Fruit fly (Drosophila melanogaster) whole organism, embryonic: ENCODE measurements around the gene dyw.
A peak's percentile ranks its signal among the peaks of the same experiment; 100 is the strongest.

ENCODE experiments used
- CG10267 ChIP-seq: fragments of 200-800 bp; sonication (Bioruptor generic); optimal IDR thresholded peaks from 2 replicates; lab custom pipeline; 2018; ENCODE audit warnings: missing biosample characterization, mild to moderate bottlenecking, missing genetic modification characterization, moderate library complexity
- CG11723 ChIP-seq: fragments of 200-800 bp; sonication (Bioruptor generic); optimal IDR thresholded peaks from 2 replicates; lab custom pipeline; 2017; ENCODE audit warnings: missing biosample characterization, mild to moderate bottlenecking, missing genetic modification characterization
- CG16813 ChIP-seq: fragments of 200-800 bp; sonication (Bioruptor generic); IDR thresholded peaks from 3 replicates; pipeline ENCODE4 v1.3.6; 2022; ENCODE audit warnings: missing biosample characterization, missing genetic modification characterization; ENCODE audit not compliant: partially characterized antibody
- CG1832 ChIP-seq: fragments of 200-800 bp; sonication (Bioruptor generic); optimal IDR thresholded peaks from 2 replicates; lab custom pipeline; 2017; ENCODE audit warnings: missing biosample characterization, mild to moderate bottlenecking, missing genetic modification characterization, inconsistent platforms
- CoRest ChIP-seq: fragments of 200-800 bp; sonication (Bioruptor generic); optimal IDR thresholded peaks from 3 replicates; lab custom pipeline; 2018; ENCODE audit warnings: missing biosample characterization, mild to moderate bottlenecking, missing genetic modification characterization, moderate library complexity
- Dll ChIP-seq: fragments of 200-800 bp; sonication (Bioruptor generic); IDR thresholded peaks from 4 replicates; pipeline ENCODE4 v1.3.6; 2022; ENCODE audit warnings: missing biosample characterization, missing genetic modification characterization; ENCODE audit not compliant: partially characterized antibody
- Spps ChIP-seq: fragments of 200-800 bp; sonication (Bioruptor generic); optimal IDR thresholded peaks from 2 replicates; lab custom pipeline; 2018; ENCODE audit warnings: missing biosample characterization, mild to moderate bottlenecking, missing genetic modification characterization
- bsh ChIP-seq, 2 experiments: fragments of 200-800 bp; sonication (Bioruptor generic); optimal IDR thresholded peaks; 2 replicates each; lab custom pipeline; 2017 to 2018; ENCODE audit warnings: mild to moderate bottlenecking in 2 of 2, missing biosample characterization in 2 of 2, missing genetic modification characterization in 2 of 2, moderate library complexity in 1 of 2
- klu ChIP-seq: fragments of 200-800 bp; sonication (Bioruptor generic); IDR thresholded peaks from 2 replicates; pipeline ENCODE4 v1.3.6; 2022; ENCODE audit warnings: missing biosample characterization, missing genetic modification characterization
- lab ChIP-seq: fragments of 200-800 bp; sonication (Bioruptor generic); optimal IDR thresholded peaks from 3 replicates; lab custom pipeline; 2017; ENCODE audit warnings: missing biosample characterization, missing genetic modification characterization, mild to moderate bottlenecking, moderate library complexity, missing genetic modification reagents
- p53 ChIP-seq: fragments of 200-800 bp; sonication (Bioruptor generic); optimal IDR thresholded peaks from 2 replicates; lab custom pipeline; 2016; ENCODE audit warnings: missing biosample characterization, missing genetic modification characterization
- pan ChIP-seq, 4 experiments: fragments of >200 bp in 3 of 4; fragments of 200-800 bp in 1 of 4; sonication (Bioruptor generic) in 1 of 4; optimal IDR thresholded peaks in 3 of 4; IDR thresholded peaks in 1 of 4; 2 replicates each; pipeline versions ENCODE4 v1.3.6 to Lab custom; 2017 to 2022; ENCODE audit warnings: missing biosample characterization in 2 of 4, missing genetic modification characterization in 2 of 4, mixed read lengths in 1 of 4

dm6 chrX:2732127-2732526 lies 38.4 kb upstream of the dyw start, which contains the start of the genes ttm50 and CG2712:
- TF ChIP-seq Dll (GFP tag; lab: Robert Waterston, UW) (0 out of 4 replicates have a peak, but pooled peaks have one; percentile 14), CG10267 (peak; percentile 59), CoRest (peak; percentile 82), CG1832 (GFP tag; lab: Kevin White, UChicago) (no peak), klu (GFP tag; lab: Robert Waterston, UW) (0 out of 2 replicates have a peak, but pooled peaks have one; percentile 9), p53 (GFP tag; lab: Kevin White, UChicago) (no peak), CG16813 (no peak), bsh (GFP tag; optimal IDR thresholded peaks at IDR 0.05; lab: Kevin White, UChicago) (peak in 1 of 2 experiments; percentile 39), pan (optimal IDR thresholded peaks at IDR 0.05; lab: Kevin White, UChicago) (no peak), pan (GFP tag; optimal IDR thresholded peaks at IDR 0.05 in 1 of 2, IDR thresholded peaks at IDR 0.05 in 1 of 2) (peak in 1 of 2 experiments; percentile 35), CG11723 (GFP tag; lab: Kevin White, UChicago) (no peak), Spps (tag; lab: Kevin White, UChicago) (no peak), lab (GFP tag; lab: Kevin White, UChicago) (no peak)
